Worm (Caenorhabditis elegans) whole organism, L4 larva: ENCODE measurements around the gene frpr-21.
A peak's percentile ranks its signal among the peaks of the same experiment; 100 is the strongest.

Experiments
- daf-16 ChIP-seq, 3 experiments: sonication (generic microtip); optimal IDR thresholded peaks; 2 replicates each; lab custom pipeline; 2016 to 2017; ENCODE audit warnings: missing genetic modification characterization in 3 of 3, missing genetic modification reagents in 3 of 3, mild to moderate bottlenecking in 2 of 3, missing compliant biosample characterization in 2 of 3, missing biosample characterization in 1 of 3, moderate library complexity in 1 of 3
- duxl-1 ChIP-seq: sonication (generic microtip); optimal IDR thresholded peaks from 2 replicates; lab custom pipeline; 2016; ENCODE audit warnings: mild to moderate bottlenecking, missing genetic modification characterization, moderate library complexity, missing compliant biosample characterization; ENCODE audit not compliant: poor library complexity
- dve-1 ChIP-seq: sonication (generic microtip); optimal IDR thresholded peaks from 2 replicates; lab custom pipeline; 2017; ENCODE audit warnings: antibody characterized with exemption, mild to moderate bottlenecking, missing genetic modification characterization, missing compliant biosample characterization; ENCODE audit not compliant: insufficient read depth
- fos-1 ChIP-seq: fragments of 150-350 bp; optimal IDR thresholded peaks from 2 replicates; lab custom pipeline; 2014; ENCODE audit warnings: missing biosample characterization, missing genetic modification characterization
- mdl-1 ChIP-seq, 2 experiments: fragments of 150-350 bp in 1 of 2; sonication (generic microtip) in 1 of 2; optimal IDR thresholded peaks; 2 replicates each; lab custom pipeline; 2014 to 2017; ENCODE audit warnings: missing biosample characterization in 2 of 2, missing genetic modification characterization in 2 of 2
- nhr-237 ChIP-seq: sonication (generic microtip); optimal IDR thresholded peaks from 2 replicates; lab custom pipeline; 2017; ENCODE audit warnings: missing biosample characterization, missing genetic modification characterization
- nhr-6 ChIP-seq: fragments of 150-350 bp; optimal IDR thresholded peaks from 2 replicates; lab custom pipeline; 2014; ENCODE audit warnings: missing biosample characterization, missing genetic modification characterization
- unc-39 ChIP-seq: sonication (generic microtip); optimal IDR thresholded peaks from 2 replicates; lab custom pipeline; 2017; ENCODE audit warnings: missing biosample characterization, missing genetic modification characterization
- zip-2 ChIP-seq: fragments of 150-350 bp; optimal IDR thresholded peaks from 2 replicates; lab custom pipeline; 2014; ENCODE audit warnings: missing biosample characterization, missing genetic modification characterization

DNA sequence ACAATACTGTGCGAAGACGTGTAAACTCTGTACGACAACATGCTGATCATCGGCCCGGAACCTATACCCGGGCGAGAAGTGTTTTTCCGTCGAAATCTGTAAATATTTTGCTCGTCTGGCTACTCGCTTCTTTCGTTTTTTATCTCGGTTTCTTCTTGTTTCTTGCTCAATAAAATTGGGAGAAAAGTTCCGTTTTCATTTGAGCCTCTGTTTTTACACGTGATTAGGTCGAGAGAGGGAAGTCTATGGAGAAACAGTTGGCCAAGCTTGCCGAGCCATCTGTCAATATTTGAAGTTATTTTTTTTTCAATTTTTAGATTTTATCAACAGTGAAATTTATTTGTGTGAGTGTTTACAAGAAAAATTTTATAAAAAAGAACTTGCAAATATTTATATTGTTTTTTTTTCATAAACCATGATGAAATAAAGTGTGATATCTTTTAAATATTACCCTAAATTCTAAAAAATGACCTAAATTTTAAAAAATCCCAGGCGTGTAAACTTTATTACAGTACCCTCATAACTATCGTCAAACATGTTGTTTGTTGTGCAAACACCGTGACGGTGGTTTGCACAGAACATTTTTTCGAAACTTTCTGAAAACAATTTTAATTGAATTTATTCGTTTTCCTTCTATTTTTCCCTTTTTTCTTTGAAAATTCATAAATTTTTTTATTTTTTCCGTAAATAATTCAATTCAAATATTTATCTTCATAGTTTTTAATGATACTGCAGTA is 23.3 kb upstream of the frpr-21 start:
- no peak for TF ChIP-seq dve-1
- no peak for TF ChIP-seq fos-1 (tag; lab: Kevin White, UChicago)
- TF ChIP-seq nhr-6 (tag; lab: Kevin White, UChicago): no peak
- no peak for TF ChIP-seq nhr-237
- no peak for TF ChIP-seq zip-2
- TF ChIP-seq daf-16 (GFP tag; optimal IDR thresholded peaks at IDR 0.05; lab: Kevin White, UChicago): peak in 1 of 2 experiments; percentile 97
- TF ChIP-seq daf-16 (tag; optimal IDR thresholded peaks at IDR 0.05; lab: Kevin White, UChicago): peak; percentile 1
- no peak for TF ChIP-seq duxl-1 (tag; lab: Kevin White, UChicago)
- no peak for TF ChIP-seq unc-39 (tag; lab: Kevin White, UChicago)
- no peak for TF ChIP-seq mdl-1 (tag; optimal IDR thresholded peaks at IDR 0.05; lab: Kevin White, UChicago)
